Worm (Caenorhabditis elegans): ENCODE measurements around the gene C54G10.1.

ce11 chrV:14665728-14666127, 24.8 kb downstream of the C54G10.1 start, which contains the start of gene C47E8.1:
- TF ChIP-seq lin-39 (tag; optimal IDR thresholded peaks at IDR 0.05), result no peak
- TF ChIP-seq zag-1 (tag; optimal IDR thresholded peaks at IDR 0.05), result no peak
- no peak for TF ChIP-seq efl-1 (optimal IDR thresholded peaks at IDR 0.05)
- TF ChIP-seq efl-1 (GFP tag; optimal IDR thresholded peaks at IDR 0.05 in 1 of 2), result no peak
